Fruit fly (Drosophila melanogaster) whole organism, embryonic: ENCODE data around the gene RpS30.

Experiments used
- CG10321 ChIP-seq: fragments of 200-800 bp; sonication (Bioruptor generic); IDR thresholded peaks from 2 replicates; pipeline ENCODE4 v1.3.6; 2022; ENCODE audit warnings: missing biosample characterization, missing genetic modification characterization
- CG10462 ChIP-seq: fragments of 200-800 bp; sonication (Bioruptor generic); optimal IDR thresholded peaks from 2 replicates; lab custom pipeline; 2016; ENCODE audit warnings: missing biosample characterization, missing genetic modification characterization
- CG11695 ChIP-seq: fragments of 200-800 bp; sonication (Bioruptor generic); IDR thresholded peaks from 3 replicates; pipeline ENCODE4 v1.3.6; 2022; ENCODE audit warnings: missing biosample characterization, missing genetic modification characterization
- CG12236 ChIP-seq: fragments of 200-800 bp; sonication (Bioruptor generic); optimal IDR thresholded peaks from 2 replicates; lab custom pipeline; 2016; ENCODE audit warnings: missing biosample characterization, missing genetic modification characterization
- CG12659 ChIP-seq: fragments of 200-800 bp; sonication (Bioruptor generic); optimal IDR thresholded peaks from 3 replicates; lab custom pipeline; 2017; ENCODE audit warnings: mild to moderate bottlenecking, missing biosample characterization, missing genetic modification reagents, missing genetic modification characterization
- CG15514 ChIP-seq: fragments of 200-800 bp; sonication (Bioruptor generic); optimal IDR thresholded peaks from 3 replicates; lab custom pipeline; 2017; ENCODE audit warnings: missing biosample characterization, missing genetic modification characterization, mild to moderate bottlenecking, moderate library complexity, missing genetic modification reagents
- CG3065 ChIP-seq: fragments of 200-800 bp; sonication (Bioruptor generic); optimal IDR thresholded peaks from 2 replicates; lab custom pipeline; 2016; ENCODE audit warnings: missing biosample characterization, missing genetic modification characterization
- CG31365 ChIP-seq: fragments of 200-800 bp; sonication (Bioruptor generic); optimal IDR thresholded peaks from 2 replicates; lab custom pipeline; 2018; ENCODE audit warnings: missing biosample characterization, mild to moderate bottlenecking, missing genetic modification characterization
- CG33557 ChIP-seq: fragments of 200-800 bp; sonication (Bioruptor generic); optimal IDR thresholded peaks from 2 replicates; lab custom pipeline; 2019; ENCODE audit warnings: missing biosample characterization, mild to moderate bottlenecking, missing genetic modification characterization, moderate library complexity
- CG5180 ChIP-seq: fragments of 200-800 bp; sonication (Bioruptor generic); optimal IDR thresholded peaks from 3 replicates; lab custom pipeline; 2017; ENCODE audit warnings: missing biosample characterization, missing genetic modification characterization, mild to moderate bottlenecking, moderate library complexity, missing genetic modification reagents
- CG6683 ChIP-seq: fragments of 200-800 bp; sonication (Bioruptor generic); optimal IDR thresholded peaks from 2 replicates; lab custom pipeline; 2017; ENCODE audit warnings: missing biosample characterization, mild to moderate bottlenecking, missing genetic modification characterization, missing genetic modification reagents
- CG7556 ChIP-seq: fragments of 200-800 bp; sonication (Bioruptor generic); optimal IDR thresholded peaks from 2 replicates; lab custom pipeline; 2017; ENCODE audit warnings: missing biosample characterization, mild to moderate bottlenecking, missing genetic modification characterization
- CG8281 ChIP-seq: fragments of 200-800 bp; sonication (Bioruptor generic); optimal IDR thresholded peaks from 2 replicates; lab custom pipeline; 2018; ENCODE audit warnings: missing biosample characterization, mild to moderate bottlenecking, missing genetic modification characterization, moderate library complexity
- H15 ChIP-seq: fragments of 200-800 bp; sonication (Bioruptor generic); IDR thresholded peaks from 3 replicates; pipeline ENCODE4 v1.3.6; 2022; ENCODE audit warnings: missing biosample characterization, missing genetic modification characterization
- Hr39 ChIP-seq: fragments of >200 bp; optimal IDR thresholded peaks from 2 replicates; lab custom pipeline; 2017
- Lhr ChIP-seq: fragments of 200-800 bp; sonication (Bioruptor generic); optimal IDR thresholded peaks from 3 replicates; lab custom pipeline; 2017; ENCODE audit warnings: mild to moderate bottlenecking, missing biosample characterization, missing genetic modification reagents, missing genetic modification characterization
- NC2β ChIP-seq: fragments of 200-800 bp; sonication (Bioruptor generic); optimal IDR thresholded peaks from 2 replicates; lab custom pipeline; 2016; ENCODE audit warnings: missing biosample characterization, missing genetic modification characterization
- NFAT ChIP-seq: fragments of 200-800 bp; sonication (Bioruptor generic); IDR thresholded peaks from 2 replicates; pipeline ENCODE4 v1.3.6; 2022; ENCODE audit warnings: missing biosample characterization, missing genetic modification characterization
- Opbp ChIP-seq: fragments of 200-800 bp; sonication (Bioruptor generic); IDR thresholded peaks from 3 replicates; pipeline ENCODE4 v1.3.6; 2022; ENCODE audit warnings: missing biosample characterization, missing genetic modification characterization; ENCODE audit not compliant: partially characterized antibody
- Sin3A ChIP-seq: fragments of >200 bp; optimal IDR thresholded peaks from 2 replicates; lab custom pipeline; 2018
- Sox102F ChIP-seq: fragments of 200-800 bp; sonication (Bioruptor generic); optimal IDR thresholded peaks from 2 replicates; lab custom pipeline; 2018; ENCODE audit warnings: missing biosample characterization, mild to moderate bottlenecking, missing genetic modification characterization, moderate library complexity
- TFAM ChIP-seq: fragments of 200-800 bp; sonication (Bioruptor generic); optimal IDR thresholded peaks from 2 replicates; lab custom pipeline; 2017; ENCODE audit warnings: missing biosample characterization, missing genetic modification characterization, inconsistent platforms
- abd-A ChIP-seq: fragments of 200-800 bp; sonication (Bioruptor generic); optimal IDR thresholded peaks from 3 replicates; lab custom pipeline; 2019; ENCODE audit warnings: missing biosample characterization, mild to moderate bottlenecking, missing genetic modification characterization, moderate library complexity
- az2 ChIP-seq: fragments of 200-800 bp; sonication (Bioruptor generic); optimal IDR thresholded peaks from 3 replicates; lab custom pipeline; 2016; ENCODE audit warnings: missing biosample characterization, missing genetic modification characterization
- crp ChIP-seq, 2 experiments: fragments of 200-800 bp; sonication (Bioruptor generic); optimal IDR thresholded peaks; 2 replicates in 1 of 2; 3 replicates in 1 of 2; lab custom pipeline; 2017; ENCODE audit warnings: missing biosample characterization in 2 of 2, missing genetic modification characterization in 2 of 2, mild to moderate bottlenecking in 1 of 2, moderate library complexity in 1 of 2
- emc ChIP-seq: fragments of 200-800 bp; sonication (Bioruptor generic); optimal IDR thresholded peaks from 2 replicates; lab custom pipeline; 2016; ENCODE audit warnings: missing biosample characterization, missing genetic modification characterization
- eve ChIP-seq, 2 experiments: fragments of >200 bp; optimal IDR thresholded peaks; 2 replicates each; lab custom pipeline; 2017; ENCODE audit warnings: missing biosample characterization in 2 of 2, missing genetic modification characterization in 2 of 2
- ewg ChIP-seq: fragments of 200-800 bp; sonication (Bioruptor generic); optimal IDR thresholded peaks from 3 replicates; lab custom pipeline; 2017; ENCODE audit warnings: mild to moderate bottlenecking, missing biosample characterization, missing genetic modification reagents, missing genetic modification characterization
- ftz-f1 ChIP-seq: fragments of 200-800 bp; sonication (Bioruptor generic); optimal IDR thresholded peaks from 2 replicates; lab custom pipeline; 2016; ENCODE audit warnings: missing biosample characterization, missing genetic modification characterization
- gfzf ChIP-seq: fragments of 200-800 bp; sonication (Bioruptor generic); optimal IDR thresholded peaks from 2 replicates; lab custom pipeline; 2016; ENCODE audit warnings: missing biosample characterization, mild to moderate bottlenecking, missing genetic modification characterization, moderate library complexity
- h ChIP-seq: fragments of >200 bp; optimal IDR thresholded peaks from 2 replicates; lab custom pipeline; 2017
- ham ChIP-seq: fragments of 200-800 bp; sonication (Bioruptor generic); IDR thresholded peaks from 2 replicates; pipeline ENCODE4 v1.3.6; 2022; ENCODE audit warnings: missing biosample characterization, missing genetic modification characterization
- jigr1 ChIP-seq: fragments of 200-800 bp; sonication (Bioruptor generic); IDR thresholded peaks from 3 replicates; pipeline ENCODE4 v1.3.6; 2022; ENCODE audit warnings: missing biosample characterization, missing genetic modification characterization
- kni ChIP-seq: fragments of 200-800 bp; sonication (Bioruptor generic); optimal IDR thresholded peaks from 3 replicates; lab custom pipeline; 2017; ENCODE audit warnings: mild to moderate bottlenecking, missing biosample characterization, missing genetic modification reagents, missing genetic modification characterization
- mld ChIP-seq: fragments of 200-800 bp; sonication (Bioruptor generic); IDR thresholded peaks from 3 replicates; pipeline ENCODE4 v1.3.6; 2022; ENCODE audit warnings: missing biosample characterization, missing genetic modification characterization; ENCODE audit not compliant: partially characterized antibody
- otp ChIP-seq: fragments of 200-800 bp; sonication (Bioruptor generic); IDR thresholded peaks from 3 replicates; pipeline ENCODE4, ENCODE4 v1.3.6; 2022; ENCODE audit warnings: missing biosample characterization, missing genetic modification characterization
- pb ChIP-seq: fragments of 200-800 bp; sonication (Bioruptor generic); optimal IDR thresholded peaks from 3 replicates; lab custom pipeline; 2016; ENCODE audit warnings: missing biosample characterization, missing genetic modification characterization
- pzg ChIP-seq: fragments of 200-800 bp; sonication (Bioruptor generic); optimal IDR thresholded peaks from 3 replicates; lab custom pipeline; 2018; ENCODE audit warnings: missing biosample characterization, mild to moderate bottlenecking, missing genetic modification characterization, moderate library complexity
- ranshi ChIP-seq: fragments of 200-800 bp; sonication (Bioruptor generic); IDR thresholded peaks from 2 replicates; pipeline ENCODE4 v1.3.6; 2022; ENCODE audit warnings: missing biosample characterization, missing genetic modification characterization
- salm ChIP-seq: fragments of 200-800 bp; sonication (Bioruptor generic); optimal IDR thresholded peaks from 2 replicates; lab custom pipeline; 2018; ENCODE audit warnings: missing biosample characterization, mild to moderate bottlenecking, missing genetic modification characterization
- scrt ChIP-seq: fragments of 200-800 bp; sonication (Bioruptor generic); optimal IDR thresholded peaks from 2 replicates; lab custom pipeline; 2018; ENCODE audit warnings: missing biosample characterization, mild to moderate bottlenecking, missing genetic modification characterization, moderate library complexity
- seq ChIP-seq: fragments of 200-800 bp; sonication (Bioruptor generic); IDR thresholded peaks from 2 replicates; pipeline ENCODE4 v1.3.6; 2022; ENCODE audit warnings: missing biosample characterization, missing genetic modification characterization
- slou ChIP-seq: fragments of 200-800 bp; sonication (Bioruptor generic); optimal IDR thresholded peaks from 3 replicates; lab custom pipeline; 2016; ENCODE audit warnings: missing biosample characterization, missing genetic modification characterization
- sqz ChIP-seq: fragments of 200-800 bp; sonication (Bioruptor generic); optimal IDR thresholded peaks from 3 replicates; lab custom pipeline; 2018; ENCODE audit warnings: missing biosample characterization, mild to moderate bottlenecking, missing genetic modification characterization
- tio ChIP-seq: fragments of 200-800 bp; sonication (Bioruptor generic); optimal IDR thresholded peaks from 2 replicates; lab custom pipeline; 2017; ENCODE audit warnings: missing biosample characterization, missing genetic modification characterization, inconsistent platforms
- twi ChIP-seq: fragments of 200-800 bp; optimal IDR thresholded peaks from 2 replicates; lab custom pipeline; 2019; ENCODE audit warnings: missing biosample characterization, mild to moderate bottlenecking, missing genetic modification characterization, moderate library complexity
- zen ChIP-seq: fragments of 200-800 bp; sonication (Bioruptor generic); optimal IDR thresholded peaks from 3 replicates; lab custom pipeline; 2018; ENCODE audit warnings: missing biosample characterization, mild to moderate bottlenecking, missing genetic modification characterization, moderate library complexity
- zf30C ChIP-seq: fragments of 200-800 bp; sonication (Bioruptor generic); optimal IDR thresholded peaks from 3 replicates; lab custom pipeline; 2018; ENCODE audit warnings: missing biosample characterization, mild to moderate bottlenecking, missing genetic modification characterization
- zfh1 ChIP-seq: fragments of 200-800 bp; sonication (Bioruptor generic); IDR thresholded peaks from 3 replicates; pipeline ENCODE4 v1.3.6; 2022; ENCODE audit warnings: missing biosample characterization, missing genetic modification characterization

The RpS30 gene

dm6 chr3R:20846768-20847167 is 3.5 kb upstream of the RpS30 start, which contains the start of gene CG15696 (continued):
- no peak for TF ChIP-seq abd-A (tag; lab: Kevin White, UChicago)
- TF ChIP-seq zen, result peak; percentile 3
- TF ChIP-seq CG3065 (GFP tag; lab: Kevin White, UChicago), result no peak
- no peak for TF ChIP-seq mld
- TF ChIP-seq CG10321, result peak; percentile 50
- no peak for TF ChIP-seq ham (GFP tag; lab: Robert Waterston, UW)

DNA sequence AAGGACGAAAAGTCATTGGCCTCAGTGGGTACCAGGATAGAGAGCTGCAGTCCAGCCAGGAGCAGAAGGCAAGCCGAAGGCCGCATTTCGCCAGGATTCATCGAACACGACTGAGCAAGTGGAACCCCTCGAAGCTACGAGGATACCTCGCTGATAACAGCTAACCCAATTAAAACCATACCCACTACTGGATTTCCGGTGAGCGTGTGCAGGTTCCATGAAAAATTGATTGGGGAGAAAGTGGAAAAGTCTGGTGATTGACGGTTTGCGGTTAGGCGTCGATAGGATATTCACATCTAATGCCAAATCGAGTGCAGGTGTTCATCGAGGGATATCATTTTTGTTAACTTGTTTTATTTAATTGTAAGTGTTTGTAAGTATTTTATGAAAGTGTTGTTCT is 9.5 kb downstream of the RpS30 start, which contains the start of gene Ir93a:
Gene Ir93a (minus strand): TSS at position 101 of the 400 bp plus-strand sequence.
- TF ChIP-seq zf30C (GFP tag; lab: Kevin White, UChicago) (no peak), pb (no peak), Sox102F (no peak), CG8281 (tag; lab: Kevin White, UChicago) (no peak), gfzf (GFP tag; lab: Kevin White, UChicago) (no peak)

DNA sequence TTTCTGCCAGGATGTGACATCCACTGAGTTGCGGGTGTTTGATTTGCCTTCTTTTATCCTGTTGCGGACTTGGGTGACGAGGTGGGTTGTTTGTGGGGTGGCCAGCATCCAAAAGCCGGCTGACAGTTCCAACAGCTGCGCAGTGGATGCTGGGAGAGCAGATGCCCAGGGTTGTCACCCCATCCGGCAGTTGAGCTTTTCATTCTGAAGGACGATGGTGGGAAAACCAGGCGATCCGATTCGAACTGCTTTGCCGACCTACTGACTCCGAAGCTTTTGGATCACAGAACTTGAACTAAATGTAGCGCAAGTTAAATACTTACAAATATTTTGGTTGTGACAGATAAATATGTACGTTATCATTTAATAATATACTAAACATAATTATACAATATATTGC is 15.9 kb downstream of the RpS30 start, which contains the start of gene KaiR1D:
Gene KaiR1D (minus strand): TSS at position 28 of the 400 bp plus-strand sequence.
- TF ChIP-seq H15, result 0 out of 3 replicates have a peak, but pooled peaks have one; percentile 18
- TF ChIP-seq CG7556 (GFP tag; lab: Kevin White, UChicago), result no peak
- no peak for TF ChIP-seq slou (GFP tag; lab: Kevin White, UChicago)
- no peak for TF ChIP-seq ftz-f1 (GFP tag; lab: Kevin White, UChicago)
- TF ChIP-seq CG15514 (GFP tag; lab: Kevin White, UChicago), result peak; percentile 88
- no peak for TF ChIP-seq tio (GFP tag; lab: Kevin White, UChicago)
- TF ChIP-seq twi (tag; lab: Kevin White, UChicago), result no peak
- no peak for TF ChIP-seq kni (GFP tag; lab: Kevin White, UChicago)
- TF ChIP-seq Sin3A (lab: Kevin White, UChicago), result no peak
- TF ChIP-seq Opbp (GFP tag; lab: Robert Waterston, UW), result no peak
- no peak for TF ChIP-seq CG33557 (GFP tag; lab: Kevin White, UChicago)
- no peak for TF ChIP-seq az2
- TF ChIP-seq pzg (GFP tag; lab: Kevin White, UChicago), result peak; percentile 43
- TF ChIP-seq CG5180 (GFP tag; lab: Kevin White, UChicago), result no peak
- TF ChIP-seq CG12236 (GFP tag; lab: Kevin White, UChicago), result no peak
- TF ChIP-seq h (lab: Kevin White, UChicago), result no peak
- no peak for TF ChIP-seq CG10462 (GFP tag; lab: Kevin White, UChicago)
- TF ChIP-seq jigr1 (GFP tag; lab: Robert Waterston, UW), result no peak
- no peak for TF ChIP-seq crp (GFP tag; optimal IDR thresholded peaks at IDR 0.05; lab: Kevin White, UChicago)
- peak; percentile 100 for TF ChIP-seq ewg (GFP tag; lab: Kevin White, UChicago)
- TF ChIP-seq CG6683 (GFP tag; lab: Kevin White, UChicago), result no peak
- no peak for TF ChIP-seq Hr39
- no peak for TF ChIP-seq eve (GFP tag; optimal IDR thresholded peaks at IDR 0.05; lab: Kevin White, UChicago)
- no peak for TF ChIP-seq sqz (GFP tag; lab: Kevin White, UChicago)
- no peak for TF ChIP-seq Lhr (GFP tag; lab: Kevin White, UChicago)
- no peak for TF ChIP-seq emc (GFP tag; lab: Kevin White, UChicago)
- TF ChIP-seq NFAT (GFP tag; lab: Robert Waterston, UW), result 0 out of 2 replicates have a peak, but pooled peaks have one; percentile 14
- no peak for TF ChIP-seq NC2β (GFP tag; lab: Kevin White, UChicago)
- peak; percentile 87 for TF ChIP-seq scrt (GFP tag; lab: Kevin White, UChicago)
- no peak for TF ChIP-seq salm (tag; lab: Kevin White, UChicago)
- TF ChIP-seq CG11695 (GFP tag; lab: Robert Waterston, UW), result no peak
- peak; percentile 70 for TF ChIP-seq CG31365
- no peak for TF ChIP-seq CG12659 (GFP tag; lab: Kevin White, UChicago)
- TF ChIP-seq otp, result no peak
- no peak for TF ChIP-seq ranshi
- TF ChIP-seq zfh1 (GFP tag; lab: Robert Waterston, UW), result no peak
- no peak for TF ChIP-seq TFAM (GFP tag; lab: Kevin White, UChicago)
- peak; percentile 42; the same call in 1 of the 2 replicates for TF ChIP-seq seq (GFP tag; lab: Robert Waterston, UW)
